Fruit fly (Drosophila melanogaster) whole organism, adult: ENCODE results near the gene Ir84a.

Experiments
- CG11617 ChIP-seq: fragments of 200-800 bp; sonication (Bioruptor generic); optimal IDR thresholded peaks from 2 replicates; lab custom pipeline; 2017; ENCODE audit warnings: mild to moderate bottlenecking, missing biosample characterization, missing genetic modification reagents, missing genetic modification characterization
- CG12768 ChIP-seq: fragments of 200-800 bp; sonication (Bioruptor generic); optimal IDR thresholded peaks from 2 replicates; lab custom pipeline; 2017; ENCODE audit warnings: missing biosample characterization, missing genetic modification characterization, mild to moderate bottlenecking, moderate library complexity, missing genetic modification reagents
- CG14711 ChIP-seq: fragments of 200-800 bp; sonication (Bioruptor generic); optimal IDR thresholded peaks from 2 replicates; lab custom pipeline; 2018; ENCODE audit warnings: missing biosample characterization, mild to moderate bottlenecking, missing genetic modification characterization, moderate library complexity
- CG1620 ChIP-seq: fragments of 200-800 bp; sonication (Bioruptor generic); optimal IDR thresholded peaks from 2 replicates; lab custom pipeline; 2016; ENCODE audit warnings: missing biosample characterization, missing genetic modification characterization
- CG33017 ChIP-seq: fragments of 200-800 bp; sonication (Bioruptor generic); optimal IDR thresholded peaks from 2 replicates; lab custom pipeline; 2018; ENCODE audit warnings: missing biosample characterization, mild to moderate bottlenecking, missing genetic modification characterization, moderate library complexity
- CG5204 ChIP-seq: fragments of 200-800 bp; sonication (Bioruptor generic); optimal IDR thresholded peaks from 2 replicates; lab custom pipeline; 2016; ENCODE audit warnings: missing biosample characterization, missing genetic modification characterization
- CG7045 ChIP-seq: fragments of 200-800 bp; sonication (Bioruptor generic); optimal IDR thresholded peaks from 2 replicates; lab custom pipeline; 2017; ENCODE audit warnings: missing biosample characterization, mild to moderate bottlenecking, missing genetic modification characterization
- CG7101 ChIP-seq: fragments of 200-800 bp; sonication (Bioruptor generic); optimal IDR thresholded peaks from 2 replicates; lab custom pipeline; 2018; ENCODE audit warnings: missing biosample characterization, mild to moderate bottlenecking, missing genetic modification characterization, moderate library complexity
- Clk ChIP-seq: fragments of 200-800 bp; sonication (Bioruptor generic); optimal IDR thresholded peaks from 2 replicates; lab custom pipeline; 2017; ENCODE audit warnings: missing biosample characterization, missing genetic modification characterization
- Crg-1 ChIP-seq: fragments of 200-800 bp; sonication (Bioruptor generic); optimal IDR thresholded peaks from 2 replicates; lab custom pipeline; 2016; ENCODE audit warnings: missing biosample characterization, missing genetic modification characterization
- Hr96 ChIP-seq: fragments of 200-800 bp; sonication (Bioruptor generic); optimal IDR thresholded peaks from 2 replicates; lab custom pipeline; 2016; ENCODE audit warnings: missing biosample characterization, missing genetic modification characterization
- Mnt ChIP-seq: fragments of 200-800 bp; sonication (Bioruptor generic); optimal IDR thresholded peaks from 2 replicates; lab custom pipeline; 2016; ENCODE audit warnings: missing biosample characterization, mild to moderate bottlenecking, missing genetic modification characterization
- bab1 ChIP-seq: fragments of 200-800 bp; sonication (Bioruptor generic); optimal IDR thresholded peaks from 3 replicates; lab custom pipeline; 2019; ENCODE audit warnings: missing biosample characterization, mild to moderate bottlenecking, missing genetic modification characterization, moderate library complexity
- cic ChIP-seq: fragments of 200-800 bp; sonication (Bioruptor generic); optimal IDR thresholded peaks from 2 replicates; lab custom pipeline; 2017; ENCODE audit warnings: missing biosample characterization, mild to moderate bottlenecking, missing genetic modification characterization, moderate library complexity
- cnc ChIP-seq, 2 experiments: fragments of >200 bp; optimal IDR thresholded peaks; 2 replicates each; lab custom pipeline; 2017
- kay ChIP-seq: fragments of 200-800 bp; sonication (Bioruptor generic); peaks from one replicate; lab custom pipeline; 2016; ENCODE audit warnings: missing biosample characterization, missing genetic modification characterization, borderline replicate concordance
- ovo ChIP-seq: fragments of 200-800 bp; sonication (Bioruptor generic); optimal IDR thresholded peaks from 2 replicates; lab custom pipeline; 2016; ENCODE audit warnings: missing biosample characterization, missing genetic modification characterization
- pad ChIP-seq: fragments of 200-800 bp; sonication (Bioruptor generic); optimal IDR thresholded peaks from 3 replicates; lab custom pipeline; 2017; ENCODE audit warnings: missing biosample characterization, missing genetic modification characterization, mild to moderate bottlenecking, moderate library complexity, missing genetic modification reagents
- tj ChIP-seq: fragments of 200-800 bp; sonication (Bioruptor generic); optimal IDR thresholded peaks from 3 replicates; lab custom pipeline; 2017; ENCODE audit warnings: missing biosample characterization, mild to moderate bottlenecking, missing genetic modification characterization, moderate library complexity
- toe ChIP-seq: fragments of 200-800 bp; sonication (Bioruptor generic); optimal IDR thresholded peaks from 2 replicates; lab custom pipeline; 2016; ENCODE audit warnings: missing biosample characterization, missing genetic modification characterization

Ir84a gene

DNA sequence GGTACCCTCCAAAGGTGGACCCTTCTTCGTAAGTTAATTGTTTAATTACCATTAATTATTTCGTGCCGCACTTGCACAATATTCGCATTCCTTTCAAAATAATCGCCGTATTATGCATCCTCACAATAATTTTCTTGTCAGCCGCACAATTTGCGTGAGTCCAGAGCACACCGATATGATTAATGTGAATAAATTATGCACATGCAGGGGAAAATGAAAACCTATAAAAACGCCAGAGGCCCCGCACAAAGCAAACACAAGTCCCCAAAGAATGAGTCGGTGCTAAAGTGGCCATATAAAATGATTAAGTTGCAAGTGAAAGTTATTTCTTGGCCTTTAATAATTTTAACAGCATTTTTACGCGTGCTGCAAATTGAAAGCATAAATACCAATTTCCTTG lies at the start of gene Ir84a:
Gene Ir84a, plus strand, starts transcription at position 301 of the 400 bp plus-strand sequence.
- TF ChIP-seq ovo (GFP tag; lab: Kevin White, UChicago) (no peak), CG14711 (tag; lab: Kevin White, UChicago) (no peak), bab1 (GFP tag; lab: Kevin White, UChicago) (no peak), CG1620 (GFP tag; lab: Kevin White, UChicago) (no peak), pad (no peak), CG7045 (no peak), kay (GFP tag; lab: Kevin White, UChicago) (no peak), cnc (optimal IDR thresholded peaks at IDR 0.05; lab: Kevin White, UChicago) (no peak), CG5204 (no peak), tj (no peak), Clk (GFP tag; lab: Kevin White, UChicago) (no peak), CG11617 (GFP tag; lab: Kevin White, UChicago) (no peak), Hr96 (GFP tag; lab: Kevin White, UChicago) (no peak), Mnt (GFP tag; lab: Kevin White, UChicago) (no peak), Crg-1 (GFP tag; lab: Kevin White, UChicago) (no peak), CG33017 (tag; lab: Kevin White, UChicago) (no peak), CG12768 (GFP tag; lab: Kevin White, UChicago) (no peak), cic (GFP tag; lab: Kevin White, UChicago) (no peak)

dm6 chr3R:7362023-7362422 lies 44.6 kb upstream of the Ir84a start, which contains the start of gene CG17944:
Gene CG17944, minus strand, starts transcription at chr3R:7362123.
- no peak for TF ChIP-seq CG33017 (tag; lab: Kevin White, UChicago)
- no peak for TF ChIP-seq CG7101 (tag; lab: Kevin White, UChicago)
- TF ChIP-seq pad: no peak
- no peak for TF ChIP-seq cic (GFP tag; lab: Kevin White, UChicago)
- TF ChIP-seq Clk (GFP tag; lab: Kevin White, UChicago): no peak

DNA sequence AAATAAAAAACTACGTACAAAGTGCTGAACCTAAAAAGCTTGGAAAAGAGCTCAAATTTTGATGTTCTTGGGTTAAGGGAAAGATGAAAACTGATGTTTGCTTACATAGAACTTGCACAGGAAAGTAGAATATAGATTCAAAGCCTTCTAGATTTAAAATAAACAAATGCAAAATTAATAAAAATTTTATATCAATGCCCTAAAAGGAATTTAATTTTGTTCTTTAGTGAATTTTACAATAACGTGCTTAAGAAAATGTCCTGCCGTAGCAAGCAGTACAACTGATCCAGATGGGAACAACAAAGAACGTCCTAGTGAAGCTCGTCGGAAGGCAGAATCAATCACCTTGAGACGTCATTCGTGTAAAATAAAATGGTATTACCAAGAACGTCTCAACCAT lies 43.0 kb upstream of the Ir84a start, which contains the start of gene Mst84Dd:
Gene Mst84Dd, minus strand, starts transcription at position 101 of the 400 bp plus-strand sequence.
- TF ChIP-seq CG33017 (tag; lab: Kevin White, UChicago): no peak
- no peak for TF ChIP-seq kay (GFP tag; lab: Kevin White, UChicago)
- no peak for TF ChIP-seq cnc (optimal IDR thresholded peaks at IDR 0.05; lab: Kevin White, UChicago)
- TF ChIP-seq CG11617 (GFP tag; lab: Kevin White, UChicago): no peak
- TF ChIP-seq toe (GFP tag; lab: Kevin White, UChicago): no peak
- TF ChIP-seq Clk (GFP tag; lab: Kevin White, UChicago): no peak
- TF ChIP-seq Crg-1 (GFP tag; lab: Kevin White, UChicago): no peak
- no peak for TF ChIP-seq CG12768 (GFP tag; lab: Kevin White, UChicago)
- TF ChIP-seq ovo (GFP tag; lab: Kevin White, UChicago): no peak
- no peak for TF ChIP-seq Mnt (GFP tag; lab: Kevin White, UChicago)
- no peak for TF ChIP-seq CG1620 (GFP tag; lab: Kevin White, UChicago)
- no peak for TF ChIP-seq pad

- TF ChIP-seq ovo (GFP tag; lab: Kevin White, UChicago) (no peak), CG1620 (GFP tag; lab: Kevin White, UChicago) (no peak), cnc (optimal IDR thresholded peaks at IDR 0.05; lab: Kevin White, UChicago) (no peak), CG7045 (no peak), CG11617 (GFP tag; lab: Kevin White, UChicago) (no peak), pad (no peak), CG5204 (no peak), Crg-1 (GFP tag; lab: Kevin White, UChicago) (no peak), kay (GFP tag; lab: Kevin White, UChicago) (no peak), Mnt (GFP tag; lab: Kevin White, UChicago) (no peak), cic (GFP tag; lab: Kevin White, UChicago) (no peak), toe (GFP tag; lab: Kevin White, UChicago) (no peak), CG12768 (GFP tag; lab: Kevin White, UChicago) (no peak), bab1 (GFP tag; lab: Kevin White, UChicago) (no peak), CG7101 (tag; lab: Kevin White, UChicago) (no peak), Clk (GFP tag; lab: Kevin White, UChicago) (no peak)
Observed at dm6 chr3R:7364573-7364972, 42.1 kb upstream of the Ir84a start, which contains the start of gene Mst84Dc. Gene Mst84Dc, minus strand, starts transcription at chr3R:7364673.

dm6 chr3R:7365527-7365926 lies 41.1 kb upstream of the Ir84a start, which contains the start of the genes Mst84Db and Mst84Da:
Gene Mst84Db, minus strand, starts transcription at chr3R:7365627.
Gene Mst84Da, plus strand, starts transcription at chr3R:7365850.
- TF ChIP-seq Crg-1 (GFP tag; lab: Kevin White, UChicago) (no peak), ovo (GFP tag; lab: Kevin White, UChicago) (no peak), cic (GFP tag; lab: Kevin White, UChicago) (no peak), Mnt (GFP tag; lab: Kevin White, UChicago) (no peak), kay (GFP tag; lab: Kevin White, UChicago) (no peak), Clk (GFP tag; lab: Kevin White, UChicago) (no peak), CG1620 (GFP tag; lab: Kevin White, UChicago) (no peak), Hr96 (GFP tag; lab: Kevin White, UChicago) (no peak)

dm6 chr3R:7369205-7369604 lies 37.5 kb upstream of the Ir84a start, which contains the start of gene MstProx:
Gene MstProx, minus strand, starts transcription at chr3R:7369305.
- TF ChIP-seq toe (GFP tag; lab: Kevin White, UChicago) (no peak), CG7101 (tag; lab: Kevin White, UChicago) (no peak), CG12768 (GFP tag; lab: Kevin White, UChicago) (no peak), CG14711 (tag; lab: Kevin White, UChicago) (no peak), cic (GFP tag; lab: Kevin White, UChicago) (no peak), Hr96 (GFP tag; lab: Kevin White, UChicago) (no peak), cnc (optimal IDR thresholded peaks at IDR 0.05; lab: Kevin White, UChicago) (no peak), tj (no peak), CG7045 (no peak), pad (no peak), CG1620 (GFP tag; lab: Kevin White, UChicago) (no peak), CG11617 (GFP tag; lab: Kevin White, UChicago) (no peak)
